Fruit fly (Drosophila melanogaster): ENCODE results near the gene Sfp70A4.

Gene Sfp70A4

dm6 chr3L:13263801-13264200 lies 32.9 kb downstream of the Sfp70A4 start (continued):
- TF ChIP-seq CG6808 (GFP tag; optimal IDR thresholded peaks at IDR 0.05) (peak; percentile 57), CG3919 (GFP tag; optimal IDR thresholded peaks at IDR 0.05) (peak; percentile 71), CG10631 (GFP tag; optimal IDR thresholded peaks at IDR 0.05) (peak; percentile 57), CG4318 (GFP tag; optimal IDR thresholded peaks at IDR 0.05) (no peak), OdsH (GFP tag; optimal IDR thresholded peaks at IDR 0.05) (peak; percentile 54), Sox15 (GFP tag; optimal IDR thresholded peaks at IDR 0.05) (peak; percentile 47), topi (GFP tag; optimal IDR thresholded peaks at IDR 0.05) (peak; percentile 40), salr (GFP tag; optimal IDR thresholded peaks at IDR 0.05) (peak in 1 of 2 experiments; percentile 64), CG34406 (GFP tag; optimal IDR thresholded peaks at IDR 0.05) (peak; percentile 40), dsx (GFP tag; optimal IDR thresholded peaks at IDR 0.05; ENCODE audit: poor library complexity, severe bottlenecking) (peak; percentile 40), Sox102F (GFP tag; optimal IDR thresholded peaks at IDR 0.05) (peak; percentile 2), CG6276 (GFP tag; optimal IDR thresholded peaks at IDR 0.05) (no peak), ss (GFP tag; optimal IDR thresholded peaks at IDR 0.05) (peak; percentile 53 to 59), Ets96B (tag; optimal IDR thresholded peaks at IDR 0.05) (peak; percentile 54), Smox (GFP tag; optimal IDR thresholded peaks at IDR 0.05) (peak; percentile 50), Gug (GFP tag; IDR thresholded peaks at IDR 0.05) (no peak), esn (GFP tag; optimal IDR thresholded peaks at IDR 0.05) (peak; percentile 67)

DNA sequence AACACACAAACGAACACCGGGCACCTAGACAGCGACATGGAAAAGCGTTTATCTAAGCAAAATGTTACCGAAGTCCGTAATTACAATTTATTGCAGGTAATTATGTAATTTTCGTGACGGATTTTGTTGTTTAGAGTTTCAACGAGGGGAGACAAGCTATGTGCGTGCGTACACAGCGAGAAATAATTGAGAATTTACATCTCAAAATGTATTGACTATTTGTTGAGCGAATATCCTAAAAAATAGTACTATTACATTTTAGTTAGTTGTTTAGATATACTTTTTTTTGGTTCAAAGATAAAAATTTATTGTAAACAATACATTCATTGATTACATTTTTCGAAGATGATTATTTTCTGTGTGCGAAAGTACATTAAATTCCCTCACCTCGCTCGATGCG lies 34.4 kb downstream of the Sfp70A4 start:
- no peak for TF ChIP-seq CG3919 (GFP tag; optimal IDR thresholded peaks at IDR 0.05)
- TF ChIP-seq cyc (GFP tag; optimal IDR thresholded peaks at IDR 0.05), result no peak
- peak; percentile 63 for TF ChIP-seq Hr4 (GFP tag; optimal IDR thresholded peaks at IDR 0.05)
- TF ChIP-seq Smox (GFP tag; optimal IDR thresholded peaks at IDR 0.05), result no peak
- no peak for TF ChIP-seq CG8632 (GFP tag; optimal IDR thresholded peaks at IDR 0.05)
- peak; percentile 72; the same call in 2 of the 3 replicates for TF ChIP-seq eg (GFP tag; IDR thresholded peaks at IDR 0.05)
- no peak for TF ChIP-seq Ets96B (tag; optimal IDR thresholded peaks at IDR 0.05)
- TF ChIP-seq net (GFP tag; optimal IDR thresholded peaks at IDR 0.05), result no peak
- TF ChIP-seq CG6276 (GFP tag; optimal IDR thresholded peaks at IDR 0.05), result peak; percentile 52
- TF ChIP-seq Gug (GFP tag; IDR thresholded peaks at IDR 0.05), result no peak
- peak; percentile 54 for TF ChIP-seq CG32006 (GFP tag; optimal IDR thresholded peaks at IDR 0.05)
- no peak for TF ChIP-seq CG6792 (GFP tag; optimal IDR thresholded peaks at IDR 0.05)
- TF ChIP-seq CG16779 (tag; optimal IDR thresholded peaks at IDR 0.05), result no peak
- no peak for TF ChIP-seq fkh (GFP tag; optimal IDR thresholded peaks at IDR 0.05)
- no peak for TF ChIP-seq vri (GFP tag; optimal IDR thresholded peaks at IDR 0.05)
- no peak for TF ChIP-seq fd59A (GFP tag; optimal IDR thresholded peaks at IDR 0.05)
- no peak for TF ChIP-seq svp (GFP tag)
- TF ChIP-seq CG9139 (GFP tag; optimal IDR thresholded peaks at IDR 0.05), result no peak
- no peak for TF ChIP-seq CG7368 (GFP tag; optimal IDR thresholded peaks at IDR 0.05)
- no peak for TF ChIP-seq CG11902 (GFP tag; optimal IDR thresholded peaks at IDR 0.05)
- peak; percentile 5 for TF ChIP-seq Lpt (GFP tag; optimal IDR thresholded peaks at IDR 0.05)
- no peak for TF ChIP-seq fd85E (GFP tag; optimal IDR thresholded peaks at IDR 0.05)
- no peak for TF ChIP-seq Sox102F (GFP tag; optimal IDR thresholded peaks at IDR 0.05)
- no peak for TF ChIP-seq CG3032 (tag; optimal IDR thresholded peaks at IDR 0.05)
- no peak for TF ChIP-seq Hr39 (GFP tag; optimal IDR thresholded peaks at IDR 0.05)
- TF ChIP-seq lz (GFP tag; optimal IDR thresholded peaks at IDR 0.05), result no peak
- TF ChIP-seq Eip78C (GFP tag), result peak; percentile 78
- TF ChIP-seq CG11294 (GFP tag; IDR thresholded peaks at IDR 0.05), result no peak
- peak; percentile 4 for TF ChIP-seq OdsH (GFP tag; optimal IDR thresholded peaks at IDR 0.05)
- no peak for TF ChIP-seq Met (GFP tag; optimal IDR thresholded peaks at IDR 0.05)
- TF ChIP-seq Hr38 (GFP tag; optimal IDR thresholded peaks at IDR 0.05), result no peak
- no peak for TF ChIP-seq dac (GFP tag; optimal IDR thresholded peaks at IDR 0.05)
- no peak for TF ChIP-seq CG1621 (tag; optimal IDR thresholded peaks at IDR 0.05)
- TF ChIP-seq CG6808 (GFP tag; optimal IDR thresholded peaks at IDR 0.05), result no peak
- TF ChIP-seq CG31627 (GFP tag; optimal IDR thresholded peaks at IDR 0.05), result peak; percentile 3
- no peak for TF ChIP-seq CG10631 (GFP tag; optimal IDR thresholded peaks at IDR 0.05)
- peak; percentile 71 for TF ChIP-seq CG15336 (GFP tag; IDR thresholded peaks at IDR 0.05)
- no peak for TF ChIP-seq Ets21C (GFP tag; optimal IDR thresholded peaks at IDR 0.05)
- TF ChIP-seq topi (GFP tag; optimal IDR thresholded peaks at IDR 0.05), result no peak
- peak in 1 of 2 experiments; percentile 24 for TF ChIP-seq salr (GFP tag; optimal IDR thresholded peaks at IDR 0.05)
- peak; percentile 19 for TF ChIP-seq achi (GFP tag; optimal IDR thresholded peaks at IDR 0.05)
- no peak for TF ChIP-seq Blimp-1 (GFP tag; optimal IDR thresholded peaks at IDR 0.05)
- TF ChIP-seq spab (GFP tag; optimal IDR thresholded peaks at IDR 0.05), result no peak
- no peak for TF ChIP-seq CG34406 (GFP tag; optimal IDR thresholded peaks at IDR 0.05)
- TF ChIP-seq CG4318 (GFP tag; optimal IDR thresholded peaks at IDR 0.05), result peak; percentile 5

All from whole organism, prepupa.